Worm (Caenorhabditis elegans): ENCODE data around the gene scl-21.

DNA sequence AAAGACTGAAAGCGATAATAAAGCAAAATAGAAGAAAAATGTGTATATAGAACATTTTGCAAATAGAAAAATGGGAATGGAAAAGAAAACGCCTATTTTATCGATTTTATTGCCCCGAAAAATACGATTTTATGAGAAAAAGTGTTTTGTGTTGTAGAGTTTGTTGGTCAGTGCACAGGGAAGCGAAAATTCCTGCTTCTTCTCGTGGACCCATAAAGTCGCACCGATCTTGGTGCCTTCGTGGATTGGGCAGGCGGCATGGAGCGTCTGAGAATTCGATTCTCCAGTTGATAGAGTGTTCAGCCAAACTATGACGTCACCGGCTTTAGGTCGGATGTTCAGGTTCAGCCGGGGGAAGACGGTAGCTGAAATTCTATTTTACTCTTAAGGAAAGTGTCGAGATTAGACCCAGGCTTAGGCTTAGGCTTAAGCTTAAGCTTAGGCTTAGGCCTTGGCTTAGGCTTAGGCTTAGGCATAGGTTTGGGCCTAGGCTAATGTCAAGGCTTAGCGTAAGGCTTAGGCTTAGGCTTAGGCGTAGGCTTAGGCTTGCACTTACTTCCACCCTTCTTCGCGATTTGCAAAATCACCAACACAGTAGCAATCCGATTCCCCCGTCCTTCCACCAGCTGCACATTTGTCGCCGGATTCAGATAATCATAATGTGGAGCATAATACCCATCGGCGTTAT lies 16.9 kb upstream of the scl-21 start, which contains the start of gene Y43F8B.19:
- TF ChIP-seq pha-4 (tag; optimal IDR thresholded peaks at IDR 0.05), result no peak
- TF ChIP-seq aly-2 (tag; optimal IDR thresholded peaks at IDR 0.05), result no peak
- TF ChIP-seq ZK546.5 (tag; optimal IDR thresholded peaks at IDR 0.05), result no peak
- TF ChIP-seq daf-12 (tag; optimal IDR thresholded peaks at IDR 0.05), result no peak
- no peak for TF ChIP-seq egl-5 (tag; optimal IDR thresholded peaks at IDR 0.05)
- TF ChIP-seq R02D3.7 (tag; optimal IDR thresholded peaks at IDR 0.05), result no peak
- TF ChIP-seq nhr-237 (tag; optimal IDR thresholded peaks at IDR 0.05), result no peak
- no peak for TF ChIP-seq unc-62 (GFP tag; optimal IDR thresholded peaks at IDR 0.05)
- no peak for TF ChIP-seq fkh-10 (GFP tag; optimal IDR thresholded peaks at IDR 0.05)
- TF ChIP-seq ceh-82 (tag; optimal IDR thresholded peaks at IDR 0.05), result no peak
- no peak for TF ChIP-seq nhr-11 (tag; optimal IDR thresholded peaks at IDR 0.05)
- TF ChIP-seq fos-1 (tag; optimal IDR thresholded peaks at IDR 0.05), result no peak
- TF ChIP-seq ceh-16 (tag; optimal IDR thresholded peaks at IDR 0.05), result no peak
- no peak for TF ChIP-seq snpc-4 (tag; optimal IDR thresholded peaks at IDR 0.05)

Data from whole organism, L3 larva.